Worm (Caenorhabditis elegans) whole organism, L4/young adult: ENCODE measurements around the gene gur-3.

Source experiments
- dao-5 ChIP-seq: sonication (generic microtip); optimal IDR thresholded peaks from 2 replicates; lab custom pipeline; 2016; ENCODE audit warnings: missing genotype, missing genetic modification characterization, moderate library complexity, missing compliant biosample characterization
- him-1 ChIP-seq: sonication (generic microtip); optimal IDR thresholded peaks from 2 replicates; lab custom pipeline; 2016; ENCODE audit warnings: missing genotype, missing genetic modification reagents, missing genetic modification characterization, missing compliant biosample characterization

DNA sequence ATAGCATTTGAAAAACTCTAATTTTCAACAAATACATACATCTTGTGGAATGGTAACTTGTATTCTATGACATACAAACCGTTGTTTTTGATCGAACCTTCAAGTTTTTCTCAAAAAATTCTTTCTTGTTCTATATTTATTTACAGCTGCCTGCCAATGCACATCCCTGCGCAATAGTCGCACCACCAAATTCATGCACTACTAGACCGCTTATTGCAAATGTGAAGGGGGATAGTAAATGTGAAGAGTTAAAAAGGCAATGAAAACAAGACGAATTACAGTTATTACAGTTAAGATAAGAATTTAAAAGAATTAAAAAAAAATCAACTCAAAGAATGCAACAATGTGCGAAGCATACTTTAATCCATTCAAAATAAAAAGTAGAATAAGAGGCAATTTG lies 52.2 kb downstream of the gur-3 start:
- TF ChIP-seq him-1 (tag; lab: Kevin White, UChicago) (no peak), dao-5 (no peak)
